Fruit fly (Drosophila melanogaster): ENCODE data around the gene CG6576.

- TF ChIP-seq tll (GFP tag; optimal IDR thresholded peaks at IDR 0.05) (no peak), CG2202 (tag; optimal IDR thresholded peaks at IDR 0.05) (no peak), Lim3 (GFP tag; IDR thresholded peaks at IDR 0.05) (no peak), CTCF (GFP tag; optimal IDR thresholded peaks at IDR 0.05) (no peak), Drgx (GFP tag; IDR thresholded peaks at IDR 0.05) (peak; percentile 39; the same call in 1 of the 2 replicates), lola (GFP tag; optimal IDR thresholded peaks at IDR 0.05) (no peak), NFAT (GFP tag; IDR thresholded peaks at IDR 0.05) (peak; percentile 41; the same call in 1 of the 2 replicates), CG15011 (GFP tag; optimal IDR thresholded peaks at IDR 0.05) (no peak)
These were observed 7.3 kb downstream of the CG6576 start for dm6 chr3L:8763037-8763454.
